Fruit fly (Drosophila melanogaster) whole organism, embryonic: Measurements from ENCODE around the gene Acp62F.

Experiments
- B-H1 ChIP-seq: fragments of 200-800 bp; sonication (Bioruptor generic); IDR thresholded peaks from 3 replicates; pipeline ENCODE4 v1.3.6; 2022; ENCODE audit warnings: missing biosample characterization, missing genetic modification characterization
- Blimp-1 ChIP-seq: fragments of 200-800 bp; sonication (Bioruptor generic); optimal IDR thresholded peaks from 3 replicates; lab custom pipeline; 2018; ENCODE audit warnings: missing biosample characterization, missing genetic modification characterization, mild to moderate bottlenecking, moderate library complexity, missing genetic modification reagents
- CG12155 ChIP-seq: fragments of 200-800 bp; sonication (Bioruptor generic); optimal IDR thresholded peaks from 3 replicates; lab custom pipeline; 2016; ENCODE audit warnings: missing biosample characterization, missing genetic modification characterization
- CG1233 ChIP-seq: fragments of 200-800 bp; sonication (Bioruptor generic); optimal IDR thresholded peaks from 4 replicates; lab custom pipeline; 2018; ENCODE audit warnings: missing biosample characterization, mild to moderate bottlenecking, missing genetic modification characterization
- CG12769 ChIP-seq: fragments of 200-800 bp; sonication (Bioruptor generic); optimal IDR thresholded peaks from 2 replicates; lab custom pipeline; 2019; ENCODE audit warnings: missing biosample characterization, mild to moderate bottlenecking, missing genetic modification characterization, moderate library complexity
- CG13775 ChIP-seq: fragments of 200-800 bp; sonication (Bioruptor generic); optimal IDR thresholded peaks from 3 replicates; lab custom pipeline; 2017; ENCODE audit warnings: missing biosample characterization, mild to moderate bottlenecking, missing genetic modification characterization
- CG1529 ChIP-seq: fragments of 200-800 bp; sonication (Bioruptor generic); optimal IDR thresholded peaks from 3 replicates; lab custom pipeline; 2018; ENCODE audit warnings: missing biosample characterization, missing genetic modification characterization
- CG15601 ChIP-seq: fragments of 200-800 bp; sonication (Bioruptor generic); optimal IDR thresholded peaks from 3 replicates; lab custom pipeline; 2019; ENCODE audit warnings: missing biosample characterization, mild to moderate bottlenecking, missing genetic modification characterization, moderate library complexity
- CG16815 ChIP-seq: fragments of 200-800 bp; sonication (Bioruptor generic); optimal IDR thresholded peaks from 3 replicates; lab custom pipeline; 2017; ENCODE audit warnings: missing biosample characterization, mild to moderate bottlenecking, missing genetic modification characterization
- CG16863 ChIP-seq: fragments of 200-800 bp; sonication (Bioruptor generic); optimal IDR thresholded peaks from 3 replicates; lab custom pipeline; 2016; ENCODE audit warnings: missing biosample characterization, missing genetic modification characterization
- CG17328 ChIP-seq: fragments of 200-800 bp; sonication (Bioruptor generic); IDR thresholded peaks from 2 replicates; pipeline ENCODE4 v1.3.6; 2022; ENCODE audit warnings: missing biosample characterization, missing genetic modification characterization
- CG17568 ChIP-seq: fragments of 200-800 bp; sonication (Bioruptor generic); optimal IDR thresholded peaks from 2 replicates; lab custom pipeline; 2018; ENCODE audit warnings: missing biosample characterization, mild to moderate bottlenecking, missing genetic modification characterization, moderate library complexity
- CG2129 ChIP-seq: fragments of 200-800 bp; sonication (Bioruptor generic); IDR thresholded peaks from 2 replicates; pipeline ENCODE4 v1.3.6; 2022; ENCODE audit warnings: missing biosample characterization, missing genetic modification characterization; ENCODE audit not compliant: partially characterized antibody
- CG3163 ChIP-seq: fragments of 200-800 bp; sonication (Bioruptor generic); optimal IDR thresholded peaks from 3 replicates; lab custom pipeline; 2016; ENCODE audit warnings: missing biosample characterization, missing genetic modification characterization
- CG3281 ChIP-seq: fragments of 200-800 bp; sonication (Bioruptor generic); optimal IDR thresholded peaks from 3 replicates; lab custom pipeline; 2017; ENCODE audit warnings: missing biosample characterization, mild to moderate bottlenecking, missing genetic modification characterization
- CG3995 ChIP-seq: fragments of 200-800 bp; sonication (Bioruptor generic); optimal IDR thresholded peaks from 3 replicates; lab custom pipeline; 2016; ENCODE audit warnings: missing biosample characterization, missing genetic modification characterization
- CG6683 ChIP-seq: fragments of 200-800 bp; sonication (Bioruptor generic); optimal IDR thresholded peaks from 2 replicates; lab custom pipeline; 2017; ENCODE audit warnings: missing biosample characterization, mild to moderate bottlenecking, missing genetic modification characterization, missing genetic modification reagents
- D ChIP-seq, 2 experiments: fragments of 200-800 bp in 1 of 2; fragments of >200 bp in 1 of 2; sonication (Bioruptor generic) in 1 of 2; optimal IDR thresholded peaks; 2 replicates in 1 of 2; 3 replicates in 1 of 2; lab custom pipeline; 2017; ENCODE audit warnings: mild to moderate bottlenecking in 1 of 2, missing biosample characterization in 1 of 2, missing genetic modification characterization in 1 of 2, missing genetic modification reagents in 1 of 2
- Dad ChIP-seq: fragments of 200-800 bp; sonication (Bioruptor generic); optimal IDR thresholded peaks from 3 replicates; lab custom pipeline; 2016; ENCODE audit warnings: missing biosample characterization, missing genetic modification characterization
- Hr51 ChIP-seq, 2 experiments: fragments of 200-800 bp; sonication (Bioruptor generic); optimal IDR thresholded peaks; 2 replicates in 1 of 2; 3 replicates in 1 of 2; lab custom pipeline; 2016 to 2018; ENCODE audit warnings: missing biosample characterization in 2 of 2, missing genetic modification characterization in 2 of 2, mild to moderate bottlenecking in 1 of 2, moderate library complexity in 1 of 2
- Optix ChIP-seq: fragments of 200-800 bp; sonication (Bioruptor generic); IDR thresholded peaks from 3 replicates; pipeline ENCODE4 v1.3.6; 2022; ENCODE audit warnings: missing biosample characterization, missing genetic modification characterization
- PHDP ChIP-seq: fragments of 200-800 bp; sonication (Bioruptor generic); optimal IDR thresholded peaks from 3 replicates; lab custom pipeline; 2018; ENCODE audit warnings: missing biosample characterization, mild to moderate bottlenecking, missing genetic modification characterization, moderate library complexity
- Xrp1 ChIP-seq: fragments of 200-800 bp; sonication (Bioruptor generic); IDR thresholded peaks from 2 replicates; pipeline ENCODE4 v1.3.6; 2022; ENCODE audit warnings: missing biosample characterization, missing genetic modification characterization
- bsh ChIP-seq, 2 experiments: fragments of 200-800 bp; sonication (Bioruptor generic); optimal IDR thresholded peaks; 2 replicates each; lab custom pipeline; 2017 to 2018; ENCODE audit warnings: mild to moderate bottlenecking in 2 of 2, missing biosample characterization in 2 of 2, missing genetic modification characterization in 2 of 2, moderate library complexity in 1 of 2
- chm ChIP-seq: fragments of 200-800 bp; sonication (Bioruptor generic); IDR thresholded peaks from 2 replicates; pipeline ENCODE4 v1.3.6; 2022; ENCODE audit warnings: missing biosample characterization, missing genetic modification characterization
- esg ChIP-seq: fragments of 200-800 bp; sonication (Bioruptor generic); conservative IDR thresholded peaks from 2 replicates; pipeline ENCODE4 v1.3.6; 2022; ENCODE audit warnings: missing biosample characterization, missing genetic modification characterization
- exex ChIP-seq: fragments of 200-800 bp; sonication (Bioruptor generic); optimal IDR thresholded peaks from 4 replicates; lab custom pipeline; 2018; ENCODE audit warnings: missing biosample characterization, mild to moderate bottlenecking, missing genetic modification characterization, moderate library complexity
- fd96Cb ChIP-seq: fragments of 200-800 bp; sonication (Bioruptor generic); optimal IDR thresholded peaks from 2 replicates; lab custom pipeline; 2018; ENCODE audit warnings: missing biosample characterization, mild to moderate bottlenecking, missing genetic modification characterization, moderate library complexity
- fu2 ChIP-seq: fragments of 200-800 bp; sonication (Bioruptor generic); optimal IDR thresholded peaks from 2 replicates; lab custom pipeline; 2016; ENCODE audit warnings: missing biosample characterization, missing genetic modification characterization
- gem ChIP-seq: fragments of 200-800 bp; sonication (Bioruptor generic); optimal IDR thresholded peaks from 2 replicates; lab custom pipeline; 2019; ENCODE audit warnings: missing biosample characterization, mild to moderate bottlenecking, missing genetic modification characterization, moderate library complexity
- hth ChIP-seq: fragments of >200 bp; optimal IDR thresholded peaks from 2 replicates; lab custom pipeline; 2017; ENCODE audit warnings: inconsistent platforms
- ken ChIP-seq: fragments of 200-800 bp; sonication (Bioruptor generic); IDR thresholded peaks from 3 replicates; pipeline ENCODE4 v1.3.6; 2022; ENCODE audit warnings: missing biosample characterization, missing genetic modification characterization
- lmd ChIP-seq: fragments of 200-800 bp; sonication (Bioruptor generic); IDR thresholded peaks from 2 replicates; pipeline ENCODE4 v1.3.6; 2022; ENCODE audit warnings: missing biosample characterization, missing genetic modification characterization
- luna ChIP-seq: fragments of 200-800 bp; sonication (Bioruptor generic); optimal IDR thresholded peaks from 2 replicates; lab custom pipeline; 2016; ENCODE audit warnings: missing biosample characterization, missing genetic modification characterization
- nmo ChIP-seq: fragments of 200-800 bp; sonication (Bioruptor generic); optimal IDR thresholded peaks from 2 replicates; lab custom pipeline; 2018; ENCODE audit warnings: missing biosample characterization, mild to moderate bottlenecking, missing genetic modification characterization, moderate library complexity
- otp ChIP-seq: fragments of 200-800 bp; sonication (Bioruptor generic); IDR thresholded peaks from 3 replicates; pipeline ENCODE4, ENCODE4 v1.3.6; 2022; ENCODE audit warnings: missing biosample characterization, missing genetic modification characterization
- rib ChIP-seq: fragments of 200-800 bp; sonication (Bioruptor generic); IDR thresholded peaks from 2 replicates; pipeline ENCODE4 v1.3.6; 2022; ENCODE audit warnings: missing biosample characterization, missing genetic modification characterization
- sens ChIP-seq: fragments of 200-800 bp; sonication (Bioruptor generic); peaks from one replicate; lab custom pipeline; 2016; ENCODE audit warnings: missing biosample characterization, missing genetic modification characterization
- sug ChIP-seq: fragments of 200-800 bp; optimal IDR thresholded peaks from 2 replicates; lab custom pipeline; 2019; ENCODE audit warnings: missing biosample characterization, mild to moderate bottlenecking, missing genetic modification characterization, moderate library complexity
- tap ChIP-seq: fragments of 200-800 bp; optimal IDR thresholded peaks from 3 replicates; lab custom pipeline; 2019; ENCODE audit warnings: missing biosample characterization, mild to moderate bottlenecking, missing genetic modification characterization, moderate library complexity
- tgo ChIP-seq: fragments of 200-800 bp; sonication (Bioruptor generic); IDR thresholded peaks from 3 replicates; pipeline ENCODE4 v1.3.6; 2022; ENCODE audit warnings: missing biosample characterization, missing genetic modification characterization
- tna ChIP-seq: fragments of 200-800 bp; sonication (Bioruptor generic); IDR thresholded peaks from 2 replicates; pipeline ENCODE4 v1.3.6; 2022; ENCODE audit warnings: missing biosample characterization, missing genetic modification characterization; ENCODE audit not compliant: partially characterized antibody
- trem ChIP-seq: fragments of 200-800 bp; optimal IDR thresholded peaks from 3 replicates; lab custom pipeline; 2019; ENCODE audit warnings: missing biosample characterization, mild to moderate bottlenecking, missing genetic modification characterization, moderate library complexity
- twi ChIP-seq: fragments of 200-800 bp; optimal IDR thresholded peaks from 2 replicates; lab custom pipeline; 2019; ENCODE audit warnings: missing biosample characterization, mild to moderate bottlenecking, missing genetic modification characterization, moderate library complexity
- unc-4 ChIP-seq: fragments of 200-800 bp; sonication (Bioruptor generic); IDR thresholded peaks from 2 replicates; pipeline ENCODE4 v1.3.6; 2022; ENCODE audit warnings: missing biosample characterization, missing genetic modification characterization; ENCODE audit not compliant: partially characterized antibody
- wek ChIP-seq: fragments of 200-800 bp; sonication (Bioruptor generic); optimal IDR thresholded peaks from 3 replicates; lab custom pipeline; 2018; ENCODE audit warnings: missing biosample characterization, mild to moderate bottlenecking, missing genetic modification characterization, moderate library complexity
- yki ChIP-seq: fragments of >200 bp; optimal IDR thresholded peaks from 3 replicates; lab custom pipeline; 2018
- z ChIP-seq: fragments of 200-800 bp; sonication (Bioruptor generic); IDR thresholded peaks from 3 replicates; pipeline ENCODE4 v1.3.6; 2022; ENCODE audit warnings: missing biosample characterization, missing genetic modification characterization

Gene Acp62F

dm6 chr3L:2734363-2735160, 5.0 kb upstream of the Acp62F start (continued):
- TF ChIP-seq Hr51 (GFP tag; optimal IDR thresholded peaks at IDR 0.05; lab: Kevin White, UChicago) (peak in 1 of 2 experiments; percentile 18), Blimp-1 (GFP tag; lab: Kevin White, UChicago) (peak; percentile 46), twi (tag; lab: Kevin White, UChicago) (no peak), CG6683 (GFP tag; lab: Kevin White, UChicago) (peak; percentile 3), unc-4 (GFP tag; lab: Robert Waterston, UW) (no peak), D (optimal IDR thresholded peaks at IDR 0.05; lab: Kevin White, UChicago) (no peak), D (GFP tag; optimal IDR thresholded peaks at IDR 0.05; lab: Kevin White, UChicago) (no peak), CG12769 (peak; percentile 42), CG15601 (tag; lab: Kevin White, UChicago) (peak; percentile 61), exex (tag; lab: Kevin White, UChicago) (peak; percentile 81), PHDP (peak; percentile 31), CG13775 (GFP tag; lab: Kevin White, UChicago) (no peak), fu2 (GFP tag; lab: Kevin White, UChicago) (no peak), z (no peak), tap (no peak), B-H1 (GFP tag; lab: Robert Waterston, UW) (no peak), CG2129 (GFP tag; lab: Robert Waterston, UW) (no peak), CG17568 (GFP tag; lab: Kevin White, UChicago) (peak; percentile 7), sens (GFP tag; lab: Kevin White, UChicago) (peak; percentile 64), tgo (0 out of 3 replicates have a peak, but pooled peaks have one; percentile 21), CG16863 (GFP tag; lab: Kevin White, UChicago) (no peak), wek (GFP tag; lab: Kevin White, UChicago) (peak; percentile 12), CG16815 (no peak), lmd (GFP tag; lab: Robert Waterston, UW) (0 out of 2 replicates have a peak, but pooled peaks have one; percentile 13), rib (GFP tag; lab: Robert Waterston, UW) (no peak), luna (GFP tag; lab: Kevin White, UChicago) (no peak), sug (tag; lab: Kevin White, UChicago) (peak; percentile 61), otp (no peak), ken (GFP tag; lab: Robert Waterston, UW) (no peak), hth (lab: Kevin White, UChicago) (no peak), Xrp1 (no peak), CG3281 (peak; percentile 11), CG12155 (no peak), trem (tag; lab: Kevin White, UChicago) (no peak), CG3995 (GFP tag; lab: Kevin White, UChicago) (no peak), CG17328 (0 out of 2 replicates have a peak, but pooled peaks have one; percentile 6), esg (GFP tag; lab: Robert Waterston, UW) (peak; percentile 19; the same call in 1 of the 2 replicates), CG1233 (GFP tag; lab: Kevin White, UChicago) (peak; percentile 14), CG1529 (no peak), yki (lab: Kevin White, UChicago) (no peak), fd96Cb (tag; lab: Kevin White, UChicago) (no peak), gem (peak; percentile 17), bsh (GFP tag; optimal IDR thresholded peaks at IDR 0.05; lab: Kevin White, UChicago) (peak in 1 of 2 experiments; percentile 6), chm (no peak), Dad (GFP tag; lab: Kevin White, UChicago) (no peak), CG3163 (GFP tag; lab: Kevin White, UChicago) (no peak), tna (no peak), Optix (GFP tag; lab: Robert Waterston, UW) (0 out of 3 replicates have a peak, but pooled peaks have one; percentile 14), nmo (GFP tag; lab: Kevin White, UChicago) (peak; percentile 21)
